Worm (Caenorhabditis elegans): Measurements from ENCODE around the gene chca-1.

ce11 chrIV:9655556-9655955 is 4.4 kb downstream of the chca-1 start:
- TF ChIP-seq npax-4 (tag; optimal IDR thresholded peaks at IDR 0.05), result no peak
- no peak for TF ChIP-seq zip-5 (tag; optimal IDR thresholded peaks at IDR 0.05)
- TF ChIP-seq ceh-9 (tag; optimal IDR thresholded peaks at IDR 0.05), result no peak
- TF ChIP-seq ttx-3 (tag; optimal IDR thresholded peaks at IDR 0.05), result no peak
- no peak for TF ChIP-seq che-1 (tag; optimal IDR thresholded peaks at IDR 0.05)
